Worm (Caenorhabditis elegans) whole organism, L4 larva: ENCODE results near the gene C44C10.9.

ENCODE experiments used
- F49E8.2 ChIP-seq: sonication (generic microtip); optimal IDR thresholded peaks from 2 replicates; lab custom pipeline; 2016; ENCODE audit warnings: missing compliant biosample characterization, mild to moderate bottlenecking, missing genetic modification characterization, borderline replicate concordance
- Y105C5A.15 ChIP-seq: fragments of 200-800 bp; sonication (Bioruptor generic); IDR thresholded peaks from 2 replicates; pipeline ENCODE4 v1.3.6; 2022; ENCODE audit warnings: missing genetic modification characterization, missing compliant biosample characterization
- Y5F2A.4 ChIP-seq: fragments of 200-800 bp; sonication (Bioruptor generic); optimal IDR thresholded peaks from 2 replicates; lab custom pipeline; 2018; ENCODE audit warnings: mild to moderate bottlenecking, missing genetic modification characterization, missing compliant biosample characterization
- Y75B8A.6 ChIP-seq: fragments of 200-800 bp; sonication (Bioruptor generic); IDR thresholded peaks from 2 replicates; pipeline ENCODE4 v1.3.6; 2022; ENCODE audit warnings: missing genetic modification reagents, missing genetic modification characterization, missing compliant biosample characterization
- aha-1 ChIP-seq: fragments of 150-350 bp; peaks from one replicate; lab custom pipeline; 2014; ENCODE audit warnings: missing biosample characterization, missing genetic modification characterization
- aly-2 ChIP-seq: sonication (generic microtip); optimal IDR thresholded peaks from 2 replicates; lab custom pipeline; 2018; ENCODE audit warnings: missing biosample characterization, missing genetic modification characterization
- ceh-28 ChIP-seq: fragments of 150-350 bp; optimal IDR thresholded peaks from 2 replicates; lab custom pipeline; 2014; ENCODE audit warnings: missing biosample characterization, missing genetic modification reagents, missing genetic modification characterization
- ceh-82 ChIP-seq: sonication (generic microtip); optimal IDR thresholded peaks from 2 replicates; lab custom pipeline; 2017; ENCODE audit warnings: missing biosample characterization, missing genetic modification characterization
- ces-1 ChIP-seq: fragments of 150-350 bp; sonication (generic microtip); optimal IDR thresholded peaks from 4 replicates; lab custom pipeline; 2014; ENCODE audit warnings: missing biosample characterization, missing genetic modification reagents, missing genetic modification characterization
- daf-16 ChIP-seq, 3 experiments: sonication (generic microtip); optimal IDR thresholded peaks; 2 replicates each; lab custom pipeline; 2016 to 2017; ENCODE audit warnings: missing genetic modification characterization in 3 of 3, missing genetic modification reagents in 3 of 3, mild to moderate bottlenecking in 2 of 3, missing compliant biosample characterization in 2 of 3, missing biosample characterization in 1 of 3, moderate library complexity in 1 of 3
- dmd-6 ChIP-seq: fragments of 200-800 bp; sonication (Bioruptor generic); IDR thresholded peaks from 2 replicates; pipeline ENCODE4 v1.3.6; 2022; ENCODE audit warnings: missing genetic modification reagents, missing genetic modification characterization, missing compliant biosample characterization
- duxl-1 ChIP-seq: sonication (generic microtip); optimal IDR thresholded peaks from 2 replicates; lab custom pipeline; 2016; ENCODE audit warnings: mild to moderate bottlenecking, missing genetic modification characterization, moderate library complexity, missing compliant biosample characterization; ENCODE audit not compliant: poor library complexity
- dve-1 ChIP-seq: sonication (generic microtip); optimal IDR thresholded peaks from 2 replicates; lab custom pipeline; 2017; ENCODE audit warnings: antibody characterized with exemption, mild to moderate bottlenecking, missing genetic modification characterization, missing compliant biosample characterization; ENCODE audit not compliant: insufficient read depth
- fos-1 ChIP-seq: fragments of 150-350 bp; optimal IDR thresholded peaks from 2 replicates; lab custom pipeline; 2014; ENCODE audit warnings: missing biosample characterization, missing genetic modification characterization
- hif-1 ChIP-seq, 2 experiments: sonication (generic microtip); optimal IDR thresholded peaks; 2 replicates each; lab custom pipeline; 2016 to 2017; ENCODE audit warnings: missing compliant biosample characterization in 2 of 2, missing genetic modification characterization in 2 of 2, missing genetic modification reagents in 2 of 2, missing genotype in 2 of 2, mild to moderate bottlenecking in 1 of 2
- hlh-11 ChIP-seq: fragments of 200-800 bp; sonication (Bioruptor generic); optimal IDR thresholded peaks from 2 replicates; lab custom pipeline; 2018; ENCODE audit warnings: mild to moderate bottlenecking, missing genetic modification characterization, missing compliant biosample characterization
- hlh-30 ChIP-seq: sonication (generic microtip); optimal IDR thresholded peaks from 2 replicates; lab custom pipeline; 2017; ENCODE audit warnings: antibody characterized with exemption, mild to moderate bottlenecking, missing genetic modification characterization, missing compliant biosample characterization; ENCODE audit not compliant: insufficient read depth
- hmg-1.1 ChIP-seq: fragments of 200-800 bp; sonication (Bioruptor generic); IDR thresholded peaks from 2 replicates; pipeline ENCODE4 v1.3.6; 2022; ENCODE audit warnings: missing genetic modification reagents, missing genetic modification characterization, missing compliant biosample characterization
- lim-7 ChIP-seq: fragments of 200-800 bp; sonication (Bioruptor generic); IDR thresholded peaks from 2 replicates; pipeline ENCODE4 v1.3.6; 2022; ENCODE audit warnings: missing genetic modification characterization, missing compliant biosample characterization
- lin-13 ChIP-seq: fragments of 150-350 bp; optimal IDR thresholded peaks from 2 replicates; lab custom pipeline; 2014; ENCODE audit warnings: missing biosample characterization, missing genetic modification reagents, missing genetic modification characterization
- lin-15B ChIP-seq: fragments of 150-350 bp; sonication (generic microtip); optimal IDR thresholded peaks from 3 replicates; lab custom pipeline; 2014; ENCODE audit warnings: missing biosample characterization, missing genetic modification characterization
- lin-29 ChIP-seq: fragments of 200-800 bp; sonication (Bioruptor generic); IDR thresholded peaks from 2 replicates; pipeline ENCODE4 v1.3.6; 2022; ENCODE audit warnings: missing genetic modification reagents, missing genetic modification characterization, missing compliant biosample characterization
- lir-3 ChIP-seq: sonication (generic microtip); optimal IDR thresholded peaks from 2 replicates; lab custom pipeline; 2016; ENCODE audit warnings: mild to moderate bottlenecking, missing genetic modification characterization, missing compliant biosample characterization
- lsy-2 ChIP-seq, 2 experiments: fragments of 150-350 bp in 1 of 2; sonication (generic microtip) in 1 of 2; optimal IDR thresholded peaks; 2 replicates each; lab custom pipeline; 2014 to 2017; ENCODE audit warnings: missing biosample characterization in 2 of 2, missing genetic modification characterization in 2 of 2
- mdl-1 ChIP-seq, 2 experiments: fragments of 150-350 bp in 1 of 2; sonication (generic microtip) in 1 of 2; optimal IDR thresholded peaks; 2 replicates each; lab custom pipeline; 2014 to 2017; ENCODE audit warnings: missing biosample characterization in 2 of 2, missing genetic modification characterization in 2 of 2
- mdt-29 ChIP-seq: fragments of 200-800 bp; sonication (Bioruptor generic); IDR thresholded peaks from 2 replicates; pipeline ENCODE4 v1.3.6; 2022; ENCODE audit warnings: missing genetic modification reagents, missing genetic modification characterization, missing compliant biosample characterization
- mxl-3 ChIP-seq: fragments of 200-800 bp; sonication (Bioruptor generic); optimal IDR thresholded peaks from 2 replicates; lab custom pipeline; 2018; ENCODE audit warnings: mild to moderate bottlenecking, missing genetic modification characterization, missing compliant biosample characterization
- nhr-10 ChIP-seq: fragments of 150-350 bp; optimal IDR thresholded peaks from 2 replicates; lab custom pipeline; 2014; ENCODE audit warnings: missing biosample characterization, missing genetic modification characterization
- nhr-11 ChIP-seq: fragments of 150-350 bp; optimal IDR thresholded peaks from 2 replicates; lab custom pipeline; 2014; ENCODE audit warnings: missing biosample characterization, missing genetic modification characterization
- nhr-111 ChIP-seq: fragments of 200-800 bp; sonication (Bioruptor generic); optimal IDR thresholded peaks from 2 replicates; lab custom pipeline; 2018; ENCODE audit warnings: mild to moderate bottlenecking, missing genetic modification characterization, missing compliant biosample characterization
- nhr-25 ChIP-seq: sonication (generic microtip); optimal IDR thresholded peaks from 2 replicates; lab custom pipeline; 2017; ENCODE audit warnings: missing genetic modification characterization, mild to moderate bottlenecking, missing compliant biosample characterization, antibody characterized with exemption, moderate library complexity, borderline replicate concordance; ENCODE audit not compliant: insufficient read depth
- nhr-28 ChIP-seq: fragments of 150-350 bp; optimal IDR thresholded peaks from 2 replicates; lab custom pipeline; 2014; ENCODE audit warnings: missing biosample characterization, missing genetic modification characterization
- nhr-41 ChIP-seq: fragments of 200-800 bp; sonication (Bioruptor generic); IDR thresholded peaks from 2 replicates; pipeline ENCODE4 v1.3.6; 2022; ENCODE audit warnings: missing genetic modification reagents, missing genetic modification characterization, missing compliant biosample characterization
- nhr-48 ChIP-seq: sonication (generic microtip); optimal IDR thresholded peaks from 2 replicates; lab custom pipeline; 2016; ENCODE audit warnings: mild to moderate bottlenecking, missing genetic modification characterization, missing compliant biosample characterization
- nhr-77 ChIP-seq: fragments of 150-350 bp; optimal IDR thresholded peaks from 2 replicates; lab custom pipeline; 2014; ENCODE audit warnings: missing biosample characterization, missing genetic modification characterization
- pha-4 ChIP-seq, 2 experiments: fragments of 150-350 bp in 1 of 2; fragments of 200-800 bp in 1 of 2; sonication (Bioruptor generic) in 1 of 2; IDR thresholded peaks in 1 of 2; optimal IDR thresholded peaks in 1 of 2; 2 replicates each; pipeline versions ENCODE4 v1.3.6 to Lab custom; 2014 to 2022; ENCODE audit warnings: missing genetic modification characterization in 2 of 2, missing genetic modification reagents in 2 of 2, missing biosample characterization in 1 of 2, missing compliant biosample characterization in 1 of 2
- pqm-1 ChIP-seq: sonication (generic microtip); optimal IDR thresholded peaks from 2 replicates; lab custom pipeline; 2017; ENCODE audit warnings: missing biosample characterization, missing genetic modification characterization
- sdz-12 ChIP-seq: fragments of 200-800 bp; sonication (Bioruptor generic); optimal IDR thresholded peaks from 2 replicates; lab custom pipeline; 2018; ENCODE audit warnings: mild to moderate bottlenecking, missing genetic modification characterization, missing compliant biosample characterization
- skn-1 ChIP-seq: fragments of 150-350 bp; optimal IDR thresholded peaks from 2 replicates; lab custom pipeline; 2014; ENCODE audit warnings: missing biosample characterization, missing genetic modification characterization
- snpc-1.2 ChIP-seq: fragments of 200-800 bp; sonication (Bioruptor generic); IDR thresholded peaks from 2 replicates; pipeline ENCODE4 v1.3.6; 2022; ENCODE audit warnings: missing genetic modification reagents, missing genetic modification characterization, missing compliant biosample characterization
- tra-1 ChIP-seq: fragments of 200-800 bp; sonication (Bioruptor generic); IDR thresholded peaks from 2 replicates; pipeline ENCODE4 v1.3.6; 2022; ENCODE audit warnings: missing genetic modification reagents, missing genetic modification characterization, missing compliant biosample characterization
- vab-7 ChIP-seq: fragments of 200-800 bp; sonication (Bioruptor generic); IDR thresholded peaks from 2 replicates; pipeline ENCODE4 v1.3.6; 2022; ENCODE audit warnings: missing genetic modification reagents, missing genetic modification characterization, missing compliant biosample characterization
- zfp-3 ChIP-seq: fragments of 200-800 bp; sonication (Bioruptor generic); conservative IDR thresholded peaks from 2 replicates; pipeline ENCODE4 v1.3.6; 2022; ENCODE audit warnings: missing genetic modification reagents, missing genetic modification characterization, missing compliant biosample characterization
- zip-11 ChIP-seq: fragments of 200-800 bp; sonication (Bioruptor generic); IDR thresholded peaks from 2 replicates; pipeline ENCODE4 v1.3.6; 2022; ENCODE audit warnings: missing genetic modification characterization, missing compliant biosample characterization
- ztf-11 ChIP-seq: fragments of 150-350 bp; optimal IDR thresholded peaks from 2 replicates; lab custom pipeline; 2014; ENCODE audit warnings: missing biosample characterization, missing genetic modification characterization

The C44C10.9 gene

DNA sequence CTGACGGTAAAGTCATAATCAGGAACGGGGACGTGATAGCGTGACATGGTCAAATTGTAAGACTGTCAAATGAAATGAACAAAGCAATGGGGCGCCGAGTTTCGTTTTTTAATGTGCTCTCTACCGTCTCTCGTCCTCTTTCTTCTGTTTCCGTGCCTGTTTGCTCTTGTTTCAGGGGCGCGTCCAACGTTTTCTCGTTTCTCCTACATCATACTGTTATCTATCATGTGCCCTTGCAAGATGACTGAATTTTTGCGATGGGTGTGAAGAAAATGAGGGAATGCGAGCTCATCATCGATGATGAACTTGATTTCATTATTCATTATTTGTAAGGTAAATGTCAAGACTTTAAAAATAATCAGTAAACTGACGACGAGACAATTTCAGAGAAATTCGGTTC, 35.5 kb downstream of the C44C10.9 start, which contains the start of gene T04F8.7:
Gene T04F8.7 (minus strand): TSS at position 130 of the 400 bp plus-strand sequence.
- no peak for TF ChIP-seq ztf-11 (tag; lab: Kevin White, UChicago)
- peak; percentile 95 for TF ChIP-seq aha-1 (tag; lab: Kevin White, UChicago)
- TF ChIP-seq lir-3 (tag; lab: Kevin White, UChicago), result no peak
- no peak for TF ChIP-seq Y75B8A.6
- peak; percentile 88 for TF ChIP-seq dmd-6 (GFP tag; lab: Robert Waterston, UW)
- TF ChIP-seq hif-1 (tag; optimal IDR thresholded peaks at IDR 0.05; lab: Kevin White, UChicago), result peak in 1 of 2 experiments; percentile 32
- TF ChIP-seq dve-1 (tag; lab: Kevin White, UChicago), result peak; percentile 75
- no peak for TF ChIP-seq aly-2 (tag; lab: Kevin White, UChicago)
- no peak for TF ChIP-seq snpc-1.2 (GFP tag; lab: Robert Waterston, UW)
- peak; percentile 13 for TF ChIP-seq nhr-77 (tag; lab: Kevin White, UChicago)
- TF ChIP-seq nhr-41 (GFP tag; lab: Robert Waterston, UW), result 0 out of 2 replicates have a peak, but pooled peaks have one; percentile 13
- no peak for TF ChIP-seq mdl-1 (tag; optimal IDR thresholded peaks at IDR 0.05; lab: Kevin White, UChicago)
- no peak for TF ChIP-seq nhr-11
- TF ChIP-seq nhr-28, result peak; percentile 66
- TF ChIP-seq nhr-48 (tag; lab: Kevin White, UChicago), result peak; percentile 38
- TF ChIP-seq hmg-1.1 (GFP tag; lab: Robert Waterston, UW), result no peak
- TF ChIP-seq fos-1 (tag; lab: Kevin White, UChicago), result no peak
- 0 out of 2 replicates have a peak, but pooled peaks have one; percentile 42 for TF ChIP-seq tra-1 (GFP tag; lab: Robert Waterston, UW)
- no peak for TF ChIP-seq duxl-1 (tag; lab: Kevin White, UChicago)
- TF ChIP-seq F49E8.2 (tag; lab: Kevin White, UChicago), result no peak
- TF ChIP-seq pqm-1, result peak; percentile 50
- peak; percentile 65 for TF ChIP-seq hlh-30
- TF ChIP-seq hlh-11 (tag; lab: Kevin White, UChicago), result peak; percentile 85
- TF ChIP-seq lin-15B (tag; lab: Kevin White, UChicago), result no peak
- no peak for TF ChIP-seq daf-16 (GFP tag; optimal IDR thresholded peaks at IDR 0.05; lab: Kevin White, UChicago)
- TF ChIP-seq daf-16 (tag; optimal IDR thresholded peaks at IDR 0.05; lab: Kevin White, UChicago), result peak; percentile 87
- TF ChIP-seq mxl-3 (GFP tag; lab: Kevin White, UChicago), result peak; percentile 39
- TF ChIP-seq, all 104 proteins: peak for 14

ce11 chrX:11679211-11679977, 36.9 kb downstream of the C44C10.9 start:
- no peak for TF ChIP-seq zfp-3 (GFP tag; lab: Robert Waterston, UW)
- TF ChIP-seq ceh-82 (tag; lab: Kevin White, UChicago), result no peak
- TF ChIP-seq nhr-25 (tag; lab: Kevin White, UChicago), result no peak
- peak; percentile 93 for TF ChIP-seq dmd-6 (GFP tag; lab: Robert Waterston, UW)
- no peak for TF ChIP-seq zip-11
- no peak for TF ChIP-seq nhr-111 (GFP tag; lab: Kevin White, UChicago)
- TF ChIP-seq hif-1 (tag; optimal IDR thresholded peaks at IDR 0.05; lab: Kevin White, UChicago), result peak in 1 of 2 experiments; percentile 18
- TF ChIP-seq pha-4 (GFP tag; IDR thresholded peaks at IDR 0.05; lab: Robert Waterston, UW), result no peak
- TF ChIP-seq pha-4 (tag; optimal IDR thresholded peaks at IDR 0.05; lab: Kevin White, UChicago), result no peak
- TF ChIP-seq lsy-2 (tag; optimal IDR thresholded peaks at IDR 0.05; lab: Kevin White, UChicago), result no peak
- TF ChIP-seq Y5F2A.4, result no peak
- TF ChIP-seq lim-7 (GFP tag; lab: Robert Waterston, UW), result no peak
- no peak for TF ChIP-seq ceh-28 (tag; lab: Kevin White, UChicago)
- TF ChIP-seq lin-29, result no peak
- peak; percentile 26 for TF ChIP-seq dve-1 (tag; lab: Kevin White, UChicago)
- TF ChIP-seq ces-1 (GFP tag; lab: Kevin White, UChicago), result no peak
- no peak for TF ChIP-seq mxl-3 (GFP tag; lab: Kevin White, UChicago)
- TF ChIP-seq nhr-77 (tag; lab: Kevin White, UChicago), result no peak
- no peak for TF ChIP-seq skn-1 (tag; lab: Kevin White, UChicago)
- TF ChIP-seq vab-7 (GFP tag; lab: Robert Waterston, UW), result no peak
- TF ChIP-seq sdz-12 (GFP tag; lab: Kevin White, UChicago), result no peak
- TF ChIP-seq tra-1 (GFP tag; lab: Robert Waterston, UW), result peak; percentile 67; the same call in 1 of the 2 replicates
- no peak for TF ChIP-seq nhr-10
- TF ChIP-seq Y105C5A.15 (GFP tag; lab: Robert Waterston, UW), result no peak
- TF ChIP-seq mdt-29 (GFP tag; lab: Robert Waterston, UW), result no peak
- no peak for TF ChIP-seq nhr-11
- peak; percentile 33 for TF ChIP-seq hlh-30
- no peak for TF ChIP-seq lin-13 (GFP tag; lab: Kevin White, UChicago)
